Fruit fly (Drosophila melanogaster): ENCODE data around the gene CG9356.

The CG9356 gene

dm6 chr3R:9418373-9419299 lies 14.6 kb upstream of the CG9356 start:
- TF ChIP-seq Asciz (GFP tag; optimal IDR thresholded peaks at IDR 0.05) = no peak
- no peak for TF ChIP-seq CHES-1-like (GFP tag; optimal IDR thresholded peaks at IDR 0.05)
- no peak for TF ChIP-seq gcm (GFP tag; optimal IDR thresholded peaks at IDR 0.05)
- no peak for TF ChIP-seq CG3995 (GFP tag; optimal IDR thresholded peaks at IDR 0.05)
- TF ChIP-seq eyg (GFP tag; optimal IDR thresholded peaks at IDR 0.05) = peak; percentile 3
- peak; percentile 73 for TF ChIP-seq CG15479 (GFP tag; optimal IDR thresholded peaks at IDR 0.05)
- no peak for TF ChIP-seq otp (GFP tag; IDR thresholded peaks at IDR 0.05)
- TF ChIP-seq CG9876 (GFP tag; optimal IDR thresholded peaks at IDR 0.05) = no peak
- TF ChIP-seq CG17385 (GFP tag; optimal IDR thresholded peaks at IDR 0.05) = peak; percentile 85
- TF ChIP-seq Pdp1 (GFP tag; optimal IDR thresholded peaks at IDR 0.05) = peak in 1 of 2 experiments; percentile 98
- no peak for TF ChIP-seq NK7.1 (GFP tag; optimal IDR thresholded peaks at IDR 0.05)
- peak; percentile 51 for TF ChIP-seq Med (GFP tag)
- TF ChIP-seq Eip74EF (GFP tag; optimal IDR thresholded peaks at IDR 0.05) = peak in 1 of 2 experiments; percentile 58
- peak; percentile 2 for TF ChIP-seq CG12155 (GFP tag; optimal IDR thresholded peaks at IDR 0.05)
- peak; percentile 7 for TF ChIP-seq kni (GFP tag; optimal IDR thresholded peaks at IDR 0.05)
- peak; percentile 8 for TF ChIP-seq Blimp-1 (GFP tag; optimal IDR thresholded peaks at IDR 0.05)
- TF ChIP-seq crol (GFP tag; IDR thresholded peaks at IDR 0.05) = no peak
- no peak for TF ChIP-seq ERR (GFP tag; optimal IDR thresholded peaks at IDR 0.05)
- no peak for TF ChIP-seq CG43689 (GFP tag; IDR thresholded peaks at IDR 0.05)
- no peak for TF ChIP-seq CG15269 (tag; optimal IDR thresholded peaks at IDR 0.05)
- TF ChIP-seq Sox102F (GFP tag; optimal IDR thresholded peaks at IDR 0.05) = no peak
- peak; percentile 1 to 77 for TF ChIP-seq Trl (optimal IDR thresholded peaks at IDR 0.05)
- no peak for TF ChIP-seq Trl (GFP tag; optimal IDR thresholded peaks at IDR 0.05)
- TF ChIP-seq CG6654 (GFP tag; optimal IDR thresholded peaks at IDR 0.05) = no peak
- peak; percentile 20 for TF ChIP-seq lbe (GFP tag; optimal IDR thresholded peaks at IDR 0.05)
- TF ChIP-seq zen (tag; optimal IDR thresholded peaks at IDR 0.05) = peak; percentile 27
- peak; percentile 7 for TF ChIP-seq CG15514 (GFP tag; optimal IDR thresholded peaks at IDR 0.05)
- peak; percentile 68 to 95 for TF ChIP-seq insv (GFP tag; optimal IDR thresholded peaks at IDR 0.05)
- TF ChIP-seq dmrt99B (tag; optimal IDR thresholded peaks at IDR 0.05) = no peak
- TF ChIP-seq usp (GFP tag; optimal IDR thresholded peaks at IDR 0.05) = no peak
- peak; percentile 19 for TF ChIP-seq Vsx1 (GFP tag; optimal IDR thresholded peaks at IDR 0.05)
- TF ChIP-seq Fer2 (tag; optimal IDR thresholded peaks at IDR 0.05) = no peak
- no peak for TF ChIP-seq Atf-2 (GFP tag; optimal IDR thresholded peaks at IDR 0.05)
- TF ChIP-seq sqz (GFP tag; optimal IDR thresholded peaks at IDR 0.05) = peak; percentile 66
- peak; percentile 3 for TF ChIP-seq exex (tag; optimal IDR thresholded peaks at IDR 0.05)
- TF ChIP-seq Side (GFP tag; optimal IDR thresholded peaks at IDR 0.05) = peak; percentile 25
- no peak for TF ChIP-seq ranshi (GFP tag; IDR thresholded peaks at IDR 0.05)
- TF ChIP-seq Ada2b (GFP tag; IDR thresholded peaks at IDR 0.05) = no peak
- peak; percentile 43 for TF ChIP-seq CG18599 (GFP tag; optimal IDR thresholded peaks at IDR 0.05)
- peak; percentile 10 for TF ChIP-seq fd64A (GFP tag; optimal IDR thresholded peaks at IDR 0.05)
- no peak for TF ChIP-seq CG1529 (GFP tag; optimal IDR thresholded peaks at IDR 0.05)
- TF ChIP-seq Max (GFP tag; optimal IDR thresholded peaks at IDR 0.05) = no peak
- no peak for TF ChIP-seq HLH4C (GFP tag; IDR thresholded peaks at IDR 0.05; ENCODE audit: partially characterized antibody)
- TF ChIP-seq repo (GFP tag; optimal IDR thresholded peaks at IDR 0.05) = no peak
- peak; percentile 38 for TF ChIP-seq psq (GFP tag; optimal IDR thresholded peaks at IDR 0.05)
- TF ChIP-seq stwl (tag; optimal IDR thresholded peaks at IDR 0.05) = no peak
- peak; percentile 13 for TF ChIP-seq CG12659 (GFP tag; optimal IDR thresholded peaks at IDR 0.05)
- TF ChIP-seq CG8089 (GFP tag; optimal IDR thresholded peaks at IDR 0.05) = peak; percentile 2

Data from whole organism, embryonic.